Worm (Caenorhabditis elegans) whole organism, early embryonic: ENCODE data around the gene plep-1.

Experiments
- B0310.2 ChIP-seq: sonication (generic microtip); optimal IDR thresholded peaks from 2 replicates; lab custom pipeline; 2016; ENCODE audit warnings: mild to moderate bottlenecking, missing genetic modification characterization, missing compliant biosample characterization
- F13C5.2 ChIP-seq: sonication (generic microtip); optimal IDR thresholded peaks from 2 replicates; lab custom pipeline; 2017; ENCODE audit warnings: mild to moderate bottlenecking, missing genetic modification characterization, inconsistent platforms, missing compliant biosample characterization
- aly-1 ChIP-seq: sonication (generic microtip); optimal IDR thresholded peaks from 2 replicates; lab custom pipeline; 2016; ENCODE audit warnings: missing genetic modification characterization, missing compliant biosample characterization
- ama-1 ChIP-seq: fragments of 150-350 bp; optimal IDR thresholded peaks from 2 replicates; lab custom pipeline; 2014
- ceh-13 ChIP-seq: fragments of 200-800 bp; sonication (Bioruptor generic); optimal IDR thresholded peaks from 2 replicates; lab custom pipeline; 2018; ENCODE audit warnings: mild to moderate bottlenecking, missing genetic modification characterization, missing compliant biosample characterization
- ceh-36 ChIP-seq: sonication (generic microtip); optimal IDR thresholded peaks from 2 replicates; lab custom pipeline; 2016; ENCODE audit warnings: missing genetic modification characterization, inconsistent platforms, missing compliant biosample characterization
- ets-7 ChIP-seq: sonication (generic microtip); optimal IDR thresholded peaks from 2 replicates; lab custom pipeline; 2016; ENCODE audit warnings: missing genotype, missing genetic modification characterization, missing compliant biosample characterization
- flt-1 ChIP-seq: fragments of 200-800 bp; sonication (Bioruptor generic); IDR thresholded peaks from 2 replicates; pipeline ENCODE4 v1.3.6; 2022; ENCODE audit warnings: missing genetic modification characterization, missing compliant biosample characterization
- hmbx-1 ChIP-seq: sonication (generic microtip); optimal IDR thresholded peaks from 2 replicates; lab custom pipeline; 2016; ENCODE audit warnings: mild to moderate bottlenecking, missing genetic modification characterization, missing compliant biosample characterization
- hmg-4 ChIP-seq: fragments of 200-800 bp; sonication (Bioruptor generic); optimal IDR thresholded peaks from 2 replicates; lab custom pipeline; 2018; ENCODE audit warnings: mild to moderate bottlenecking, missing genetic modification characterization, missing compliant biosample characterization
- hnd-1 ChIP-seq: sonication (generic microtip); optimal IDR thresholded peaks from 2 replicates; lab custom pipeline; 2016; ENCODE audit warnings: missing genetic modification characterization, missing compliant biosample characterization
- pes-1 ChIP-seq: fragments of 200-800 bp; sonication (Bioruptor generic); IDR thresholded peaks from 2 replicates; pipeline ENCODE4 v1.3.6; 2022; ENCODE audit warnings: missing genetic modification reagents, missing genetic modification characterization, missing compliant biosample characterization
- scrt-1 ChIP-seq: fragments of 200-800 bp; sonication (Bioruptor generic); IDR thresholded peaks from 2 replicates; pipeline ENCODE4 v1.3.6; 2022; ENCODE audit warnings: missing genetic modification characterization, missing compliant biosample characterization
- sea-1 ChIP-seq: fragments of 200-800 bp; sonication (Bioruptor generic); conservative IDR thresholded peaks from 2 replicates; pipeline ENCODE4 v1.3.6; 2022; ENCODE audit warnings: missing genetic modification characterization, missing compliant biosample characterization
- tbx-11 ChIP-seq: fragments of 200-800 bp; sonication (Bioruptor generic); IDR thresholded peaks from 2 replicates; pipeline ENCODE4 v1.3.6; 2022; ENCODE audit warnings: missing genetic modification characterization, missing compliant biosample characterization
- tbx-37 ChIP-seq: fragments of 200-800 bp; sonication (Bioruptor generic); conservative IDR thresholded peaks from 2 replicates; pipeline ENCODE4 v1.3.6; 2022; ENCODE audit warnings: missing genetic modification reagents, missing genetic modification characterization, missing compliant biosample characterization
- tra-4 ChIP-seq: sonication (generic microtip); optimal IDR thresholded peaks from 2 replicates; lab custom pipeline; 2017; ENCODE audit warnings: missing genetic modification characterization, missing compliant biosample characterization

The plep-1 gene

ce11 chrII:4312115-4312514, at the start of gene plep-1:
Gene plep-1 (minus strand): TSS chrII:4312215.
- TF ChIP-seq flt-1 (GFP tag; lab: Robert Waterston, UW) (no peak), hmbx-1 (tag; lab: Kevin White, UChicago) (no peak), scrt-1 (GFP tag; lab: Robert Waterston, UW) (no peak), ceh-36 (peak; percentile 39), ceh-13 (GFP tag; lab: Kevin White, UChicago) (no peak), F13C5.2 (tag; lab: Kevin White, UChicago) (no peak), ets-7 (no peak), tbx-37 (GFP tag; lab: Robert Waterston, UW) (no peak), pes-1 (GFP tag; lab: Robert Waterston, UW) (no peak)

ce11 chrII:4359219-4359618, 47.2 kb upstream of the plep-1 start:
- TF ChIP-seq hmg-4 (GFP tag; lab: Kevin White, UChicago) (no peak), ceh-13 (GFP tag; lab: Kevin White, UChicago) (no peak), hmbx-1 (tag; lab: Kevin White, UChicago) (no peak), tbx-37 (GFP tag; lab: Robert Waterston, UW) (no peak), F13C5.2 (tag; lab: Kevin White, UChicago) (no peak), hnd-1 (no peak), ceh-36 (no peak), tbx-11 (GFP tag; lab: Robert Waterston, UW) (no peak), B0310.2 (tag; lab: Kevin White, UChicago) (no peak), aly-1 (tag; lab: Kevin White, UChicago) (no peak), tra-4 (tag; lab: Kevin White, UChicago) (no peak), ets-7 (no peak), flt-1 (GFP tag; lab: Robert Waterston, UW) (no peak), ama-1 (lab: Kevin White, UChicago) (no peak), pes-1 (GFP tag; lab: Robert Waterston, UW) (no peak), scrt-1 (GFP tag; lab: Robert Waterston, UW) (no peak), sea-1 (GFP tag; lab: Robert Waterston, UW) (no peak)

- TF ChIP-seq B0310.2 (tag; lab: Kevin White, UChicago), result no peak
- no peak for TF ChIP-seq flt-1 (GFP tag; lab: Robert Waterston, UW)
These were observed 46.8 kb upstream of the plep-1 start, which contains the start of gene lat-2 for ce11 chrII:4358765-4359164. Gene lat-2 (plus strand): TSS chrII:4359065.

ce11 chrII:4355217-4355616, 43.2 kb upstream of the plep-1 start, which contains the start of the genes H20J04.7 and H20J04.1:
Gene H20J04.7 (minus strand): TSS chrII:4355317.
Gene H20J04.1 (plus strand): TSS chrII:4355613.
- no peak for TF ChIP-seq ama-1 (lab: Kevin White, UChicago)

ce11 chrII:4350888-4351287, 38.9 kb upstream of the plep-1 start, which contains the start of gene H20J04.9:
Gene H20J04.9 (plus strand): TSS chrII:4351188.
- TF ChIP-seq tbx-37 (GFP tag; lab: Robert Waterston, UW), result no peak
- no peak for TF ChIP-seq B0310.2 (tag; lab: Kevin White, UChicago)
- TF ChIP-seq ama-1 (lab: Kevin White, UChicago), result no peak
- no peak for TF ChIP-seq flt-1 (GFP tag; lab: Robert Waterston, UW)
- no peak for TF ChIP-seq hmbx-1 (tag; lab: Kevin White, UChicago)

- TF ChIP-seq ceh-36, result no peak
These were observed 32.3 kb upstream of the plep-1 start for ce11 chrII:4344317-4344716.

- TF ChIP-seq tbx-37 (GFP tag; lab: Robert Waterston, UW), result no peak
- TF ChIP-seq tra-4 (tag; lab: Kevin White, UChicago), result no peak
- no peak for TF ChIP-seq ets-7
- no peak for TF ChIP-seq B0310.2 (tag; lab: Kevin White, UChicago)
- no peak for TF ChIP-seq hmbx-1 (tag; lab: Kevin White, UChicago)
- no peak for TF ChIP-seq ceh-13 (GFP tag; lab: Kevin White, UChicago)
- no peak for TF ChIP-seq scrt-1 (GFP tag; lab: Robert Waterston, UW)
- no peak for TF ChIP-seq flt-1 (GFP tag; lab: Robert Waterston, UW)
- no peak for TF ChIP-seq hmg-4 (GFP tag; lab: Kevin White, UChicago)
These were observed 29.5 kb upstream of the plep-1 start for ce11 chrII:4341484-4341883.

ce11 chrII:4339882-4340281, 27.9 kb upstream of the plep-1 start, which contains the start of gene athp-2:
Gene athp-2 (plus strand): TSS chrII:4340182.
- TF ChIP-seq ets-7, result no peak
- no peak for TF ChIP-seq hnd-1
- TF ChIP-seq hmbx-1 (tag; lab: Kevin White, UChicago), result no peak
- TF ChIP-seq ama-1 (lab: Kevin White, UChicago), result no peak
- no peak for TF ChIP-seq pes-1 (GFP tag; lab: Robert Waterston, UW)
- TF ChIP-seq sea-1 (GFP tag; lab: Robert Waterston, UW), result no peak

ce11 chrII:4337731-4338130, 25.7 kb upstream of the plep-1 start:
- TF ChIP-seq B0310.2 (tag; lab: Kevin White, UChicago) (no peak), ceh-36 (no peak), tbx-11 (GFP tag; lab: Robert Waterston, UW) (no peak), hmg-4 (GFP tag; lab: Kevin White, UChicago) (no peak), pes-1 (GFP tag; lab: Robert Waterston, UW) (no peak), hmbx-1 (tag; lab: Kevin White, UChicago) (no peak), tra-4 (tag; lab: Kevin White, UChicago) (no peak), F13C5.2 (tag; lab: Kevin White, UChicago) (no peak), tbx-37 (GFP tag; lab: Robert Waterston, UW) (no peak), ama-1 (lab: Kevin White, UChicago) (no peak), aly-1 (tag; lab: Kevin White, UChicago) (no peak), ceh-13 (GFP tag; lab: Kevin White, UChicago) (no peak), flt-1 (GFP tag; lab: Robert Waterston, UW) (no peak), hnd-1 (no peak), sea-1 (GFP tag; lab: Robert Waterston, UW) (no peak), ets-7 (no peak), scrt-1 (GFP tag; lab: Robert Waterston, UW) (no peak)
